Worm (Caenorhabditis elegans) whole organism, young adult: ENCODE results near the gene C14A4.6.

ENCODE experiments used
- F22D6.2 ChIP-seq: sonication (generic microtip); optimal IDR thresholded peaks from 2 replicates; lab custom pipeline; 2016; ENCODE audit warnings: mild to moderate bottlenecking, missing genetic modification characterization, missing compliant biosample characterization
- T07F8.4 ChIP-seq: sonication (generic microtip); optimal IDR thresholded peaks from 2 replicates; lab custom pipeline; 2016; ENCODE audit warnings: mild to moderate bottlenecking, missing genetic modification characterization, moderate library complexity, missing compliant biosample characterization
- aptf-3 ChIP-seq: fragments of 200-800 bp; sonication (Bioruptor generic); IDR thresholded peaks from 2 replicates; pipeline ENCODE4 v1.3.6; 2022; ENCODE audit warnings: missing genetic modification characterization, missing compliant biosample characterization
- attf-3 ChIP-seq: fragments of 200-800 bp; sonication (Bioruptor generic); conservative IDR thresholded peaks from 2 replicates; pipeline ENCODE4 v1.3.6; 2022; ENCODE audit warnings: missing genetic modification reagents, missing genetic modification characterization, missing compliant biosample characterization

DNA sequence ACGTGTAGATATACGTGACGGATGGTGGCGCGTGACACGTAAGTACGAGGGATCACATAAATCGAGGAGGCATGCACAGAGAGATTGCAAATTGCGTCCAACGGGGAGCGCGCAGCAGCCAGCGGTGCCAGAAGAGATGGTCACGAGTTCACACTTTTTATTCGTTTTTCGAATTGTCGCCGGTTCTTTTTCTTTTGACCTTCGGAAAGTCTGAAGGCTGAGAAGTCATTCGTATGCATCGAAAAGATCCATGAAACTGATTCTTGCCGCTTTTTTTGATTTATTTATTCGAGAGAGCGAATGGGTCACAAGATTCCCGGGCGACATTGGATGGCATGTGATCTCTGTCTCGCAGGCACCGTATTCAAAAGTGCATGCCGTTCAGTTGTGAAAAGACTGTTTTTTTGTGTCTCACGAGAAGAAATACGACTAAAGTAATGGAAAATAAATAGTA lies 35.6 kb downstream of the C14A4.6 start:
- TF ChIP-seq attf-3 (GFP tag; lab: Robert Waterston, UW) (no peak), T07F8.4 (tag; lab: Kevin White, UChicago) (no peak), aptf-3 (GFP tag; lab: Robert Waterston, UW) (no peak), F22D6.2 (tag; lab: Kevin White, UChicago) (no peak)
